Worm (Caenorhabditis elegans) whole organism, L4/young adult: ENCODE results near the gene fbxa-67.

Experiments
- dao-5 ChIP-seq: sonication (generic microtip); optimal IDR thresholded peaks from 2 replicates; lab custom pipeline; 2016; ENCODE audit warnings: missing genotype, missing genetic modification characterization, moderate library complexity, missing compliant biosample characterization
- him-1 ChIP-seq: sonication (generic microtip); optimal IDR thresholded peaks from 2 replicates; lab custom pipeline; 2016; ENCODE audit warnings: missing genotype, missing genetic modification reagents, missing genetic modification characterization, missing compliant biosample characterization

DNA sequence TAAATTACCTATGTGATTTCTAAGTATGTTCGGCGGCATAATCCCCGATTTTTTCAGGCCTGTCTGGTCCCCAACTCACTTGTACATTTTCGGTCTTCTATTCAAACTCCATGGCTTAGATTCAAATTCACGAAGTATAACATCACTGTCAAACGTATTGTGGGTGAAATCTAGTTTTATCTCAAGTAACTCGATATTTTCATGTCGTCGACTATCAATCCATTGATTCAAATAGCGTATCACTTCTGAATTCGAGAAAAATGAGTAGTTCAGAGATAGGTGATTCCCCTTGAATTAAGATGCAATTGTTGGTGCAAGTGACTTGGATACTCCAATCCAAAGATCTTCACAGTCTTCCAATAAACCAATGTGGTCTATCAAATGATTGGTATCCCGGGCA, 14.2 kb upstream of the fbxa-67 start:
- TF ChIP-seq dao-5 (tag; lab: Kevin White, UChicago) (no peak), him-1 (tag; lab: Kevin White, UChicago) (no peak)
